Worm (Caenorhabditis elegans): ENCODE data around the gene D2096.6.

D2096.6 gene

DNA sequence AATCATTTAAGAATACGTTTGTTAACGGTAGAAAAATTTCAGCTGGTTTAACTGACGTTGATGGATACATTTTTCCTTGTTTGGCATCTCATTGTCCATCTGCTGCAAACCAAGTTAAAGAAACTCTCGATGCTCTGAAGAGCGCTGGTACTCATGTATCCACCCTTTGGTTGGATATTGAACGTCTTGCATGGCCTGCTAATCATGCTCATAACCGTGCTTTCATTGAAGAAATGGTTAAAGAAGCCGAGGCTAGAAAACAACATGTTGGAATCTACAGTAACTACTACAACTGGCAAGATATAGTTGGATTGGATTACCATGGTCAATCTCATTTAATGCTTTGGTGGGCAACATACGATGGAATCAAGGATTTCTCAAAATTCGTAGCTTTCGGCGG, 36.0 kb downstream of the D2096.6 start:
- no peak for TF ChIP-seq unc-62 (GFP tag; optimal IDR thresholded peaks at IDR 0.05)

DNA sequence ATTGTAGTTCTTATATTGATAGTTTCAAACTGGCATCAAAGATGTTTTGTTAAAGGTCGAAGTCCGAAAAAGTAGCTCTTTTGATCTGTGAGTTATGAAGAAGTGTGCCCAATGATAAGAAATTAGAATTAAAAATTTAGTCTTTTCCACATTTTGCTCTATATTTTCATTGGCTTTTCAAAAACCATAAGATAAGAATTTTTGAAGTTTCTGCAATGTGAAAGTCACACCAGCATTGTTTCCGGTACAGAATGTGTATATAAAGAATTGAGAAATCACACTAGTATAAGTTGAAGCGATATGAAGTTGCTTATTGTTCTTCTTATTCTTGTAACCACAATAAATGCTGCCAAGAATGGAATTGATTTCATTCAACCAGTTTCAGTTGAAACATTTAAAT, 36.5 kb downstream of the D2096.6 start, which contains the start of gene lys-10:
TSS of gene lys-10 (plus strand) at position 301 of the 400 bp plus-strand sequence.
- no peak for TF ChIP-seq unc-62 (GFP tag; optimal IDR thresholded peaks at IDR 0.05)

DNA sequence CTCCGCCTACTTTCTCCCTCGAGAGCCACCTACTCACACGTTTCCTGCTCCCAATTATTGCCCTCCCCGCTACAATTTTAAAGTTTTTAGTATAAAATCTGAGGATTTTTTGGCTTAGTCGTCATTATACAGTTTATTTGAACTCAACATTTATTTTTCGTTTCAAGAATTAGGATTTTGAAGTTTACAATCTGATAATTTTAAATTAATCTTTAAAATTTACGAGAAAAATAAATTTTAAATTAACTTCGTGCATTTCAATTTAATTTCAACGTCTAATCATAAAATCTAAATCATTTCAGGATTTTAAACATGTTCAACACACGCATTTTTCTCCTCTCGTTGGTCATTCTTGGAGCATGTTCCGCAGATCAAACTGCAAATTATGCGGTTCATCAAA, 40.1 kb downstream of the D2096.6 start, which contains the start of gene F35H10.2:
TSS of gene F35H10.2 (plus strand) at position 301 of the 400 bp plus-strand sequence.
- TF ChIP-seq unc-62 (GFP tag; optimal IDR thresholded peaks at IDR 0.05), result no peak

DNA sequence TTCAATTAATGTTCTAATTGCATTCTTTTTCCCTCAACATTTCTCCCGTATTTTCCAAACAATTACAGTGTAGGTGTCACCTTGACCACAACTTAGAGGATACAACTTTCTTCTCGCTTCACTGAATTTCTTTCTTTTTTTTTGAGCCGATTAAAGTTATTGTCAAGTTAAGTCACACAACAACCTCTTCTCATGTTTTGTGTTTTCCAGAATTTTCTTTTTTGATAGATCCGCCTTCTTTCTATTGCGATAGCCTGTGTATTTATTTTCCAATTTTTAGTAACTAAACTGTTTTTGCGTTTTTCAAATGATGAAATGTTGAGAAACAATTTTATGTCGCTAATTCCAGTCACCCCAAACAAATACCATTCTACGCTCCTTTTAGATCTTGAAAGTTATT, 43.4 kb downstream of the D2096.6 start, which contains the start of gene F35H10.3:
TSS of gene F35H10.3 (plus strand) at position 301 of the 400 bp plus-strand sequence.
- no peak for TF ChIP-seq unc-62 (GFP tag; optimal IDR thresholded peaks at IDR 0.05)

DNA sequence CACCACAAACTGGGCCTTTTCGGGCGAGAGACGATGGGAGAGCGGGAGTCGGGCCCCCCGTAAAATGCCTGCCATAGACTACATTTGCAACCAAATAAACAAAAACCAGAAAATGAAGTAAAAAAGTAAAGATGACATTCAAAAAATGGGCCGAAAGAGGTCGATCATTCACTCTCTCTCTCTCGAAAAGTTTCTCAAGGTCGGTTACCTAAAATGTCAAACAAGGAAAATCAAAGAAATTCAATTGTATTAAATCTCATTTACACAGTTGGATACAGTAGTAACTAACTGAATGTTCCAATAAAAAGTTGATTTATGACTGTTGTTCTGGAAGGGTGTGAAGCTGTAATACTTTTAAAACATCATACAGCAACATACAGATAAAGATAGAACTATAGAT, 50.2 kb downstream of the D2096.6 start:
- TF ChIP-seq unc-62 (GFP tag; optimal IDR thresholded peaks at IDR 0.05), result no peak

Data from whole organism, dauer.